Worm (Caenorhabditis elegans) whole organism, mixed stage, embryonic: Measurements from ENCODE around the gene gei-6.

Experiments
- ceh-39 ChIP-seq: fragments of 150-350 bp; optimal IDR thresholded peaks from 2 replicates; lab custom pipeline; 2014; ENCODE audit warnings: missing biosample characterization, missing genetic modification characterization
- ces-1 ChIP-seq: fragments of 150-350 bp; optimal IDR thresholded peaks from 2 replicates; lab custom pipeline; 2014; ENCODE audit warnings: missing biosample characterization, missing genetic modification reagents, missing genetic modification characterization
- flh-1 ChIP-seq: fragments of 200-800 bp; sonication (Bioruptor generic); optimal IDR thresholded peaks from 2 replicates; lab custom pipeline; 2018; ENCODE audit warnings: mild to moderate bottlenecking, missing genetic modification characterization, moderate library complexity, missing compliant biosample characterization
- hlh-1 ChIP-seq: fragments of 150-350 bp; optimal IDR thresholded peaks from 2 replicates; lab custom pipeline; 2014; ENCODE audit warnings: missing biosample characterization, missing genetic modification reagents, missing genetic modification characterization
- mep-1 ChIP-seq: fragments of 150-350 bp; optimal IDR thresholded peaks from 2 replicates; lab custom pipeline; 2017; ENCODE audit warnings: missing biosample characterization, missing genetic modification reagents, missing genetic modification characterization, inconsistent platforms
- nhr-12 ChIP-seq: fragments of 150-350 bp; optimal IDR thresholded peaks from 2 replicates; lab custom pipeline; 2014; ENCODE audit warnings: missing biosample characterization, missing genetic modification characterization
- nhr-2 ChIP-seq: fragments of 150-350 bp; optimal IDR thresholded peaks from 2 replicates; lab custom pipeline; 2014; ENCODE audit warnings: missing biosample characterization, missing genetic modification characterization
- nhr-28 ChIP-seq: fragments of 150-350 bp; optimal IDR thresholded peaks from 2 replicates; lab custom pipeline; 2014; ENCODE audit warnings: missing biosample characterization, missing genetic modification characterization
- nhr-76 ChIP-seq: sonication (generic microtip); optimal IDR thresholded peaks from 2 replicates; lab custom pipeline; 2017; ENCODE audit warnings: missing biosample characterization, missing genetic modification characterization
- unc-39 ChIP-seq: fragments of 150-350 bp; optimal IDR thresholded peaks from 2 replicates; lab custom pipeline; 2014; ENCODE audit warnings: missing biosample characterization, missing genetic modification characterization
- unc-62 ChIP-seq: fragments of 150-350 bp; optimal IDR thresholded peaks from 2 replicates; lab custom pipeline; 2014; ENCODE audit warnings: missing biosample characterization, missing genetic modification reagents, missing genetic modification characterization
- ztf-11 ChIP-seq: fragments of 150-350 bp; optimal IDR thresholded peaks from 2 replicates; lab custom pipeline; 2014; ENCODE audit warnings: missing biosample characterization, missing genetic modification characterization

DNA sequence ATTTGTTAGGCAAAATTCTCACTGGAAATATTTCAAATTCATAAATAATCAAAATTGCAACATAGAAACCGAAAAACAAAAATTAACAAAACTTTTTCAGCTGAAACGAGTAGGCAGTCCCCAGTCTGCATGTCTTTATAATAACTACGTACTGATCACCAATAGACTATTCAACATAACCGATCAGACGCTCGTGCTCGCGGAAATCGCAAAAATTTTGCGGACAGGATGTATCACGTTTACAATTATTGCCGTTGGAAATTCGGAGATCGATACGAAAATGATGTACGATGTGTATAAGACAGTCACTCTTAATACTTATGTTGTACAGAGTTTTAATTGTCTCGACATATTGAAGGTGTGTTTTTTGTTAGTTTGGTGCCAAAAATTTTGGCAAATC, 29.3 kb downstream of the gei-6 start:
- TF ChIP-seq ztf-11 (tag; lab: Kevin White, UChicago), result no peak
- no peak for TF ChIP-seq nhr-12
- no peak for TF ChIP-seq mep-1
- no peak for TF ChIP-seq hlh-1
- no peak for TF ChIP-seq nhr-28 (tag; lab: Kevin White, UChicago)
- TF ChIP-seq nhr-2 (tag; lab: Kevin White, UChicago), result no peak
- no peak for TF ChIP-seq flh-1
- no peak for TF ChIP-seq nhr-76
- TF ChIP-seq unc-62 (GFP tag; lab: Kevin White, UChicago), result no peak
- no peak for TF ChIP-seq unc-39 (tag; lab: Kevin White, UChicago)
- TF ChIP-seq ceh-39 (tag; lab: Kevin White, UChicago), result no peak
- TF ChIP-seq ces-1 (GFP tag; lab: Kevin White, UChicago), result no peak
